Fruit fly (Drosophila melanogaster) whole organism, embryonic: Measurements from ENCODE around the gene Sfp33A1.

ENCODE experiments used
- C15 ChIP-seq: fragments of 200-800 bp; sonication (Bioruptor generic); IDR thresholded peaks from 3 replicates; pipeline ENCODE4 v1.3.6; 2022; ENCODE audit warnings: missing biosample characterization, missing genetic modification characterization
- CG10267 ChIP-seq: fragments of 200-800 bp; sonication (Bioruptor generic); optimal IDR thresholded peaks from 2 replicates; lab custom pipeline; 2018; ENCODE audit warnings: missing biosample characterization, mild to moderate bottlenecking, missing genetic modification characterization, moderate library complexity
- CG11696 ChIP-seq: fragments of 200-800 bp; sonication (Bioruptor generic); IDR thresholded peaks from 2 replicates; pipeline ENCODE4 v1.3.6; 2022; ENCODE audit warnings: missing biosample characterization, missing genetic modification characterization
- CG14667 ChIP-seq: fragments of 200-800 bp; sonication (Bioruptor generic); IDR thresholded peaks from 2 replicates; pipeline ENCODE4 v1.3.6; 2022; ENCODE audit warnings: missing biosample characterization, missing genetic modification characterization
- CG14710 ChIP-seq: fragments of 200-800 bp; sonication (Bioruptor generic); optimal IDR thresholded peaks from 3 replicates; lab custom pipeline; 2019; ENCODE audit warnings: missing biosample characterization, mild to moderate bottlenecking, missing genetic modification characterization, moderate library complexity
- CG15011 ChIP-seq: fragments of 200-800 bp; sonication (Bioruptor generic); optimal IDR thresholded peaks from 3 replicates; lab custom pipeline; 2018; ENCODE audit warnings: missing biosample characterization, mild to moderate bottlenecking, missing genetic modification characterization
- CG1529 ChIP-seq: fragments of 200-800 bp; sonication (Bioruptor generic); optimal IDR thresholded peaks from 3 replicates; lab custom pipeline; 2018; ENCODE audit warnings: missing biosample characterization, missing genetic modification characterization
- CG30403 ChIP-seq: fragments of 200-800 bp; sonication (Bioruptor generic); optimal IDR thresholded peaks from 3 replicates; lab custom pipeline; 2016; ENCODE audit warnings: missing biosample characterization, missing genetic modification characterization
- CG31365 ChIP-seq: fragments of 200-800 bp; sonication (Bioruptor generic); optimal IDR thresholded peaks from 2 replicates; lab custom pipeline; 2018; ENCODE audit warnings: missing biosample characterization, mild to moderate bottlenecking, missing genetic modification characterization
- CG33213 ChIP-seq: fragments of 200-800 bp; sonication (Bioruptor generic); optimal IDR thresholded peaks from 3 replicates; lab custom pipeline; 2016; ENCODE audit warnings: missing biosample characterization, missing genetic modification characterization
- CG4404 ChIP-seq: fragments of 200-800 bp; sonication (Bioruptor generic); IDR thresholded peaks from 2 replicates; pipeline ENCODE4 v1.3.6; 2022; ENCODE audit warnings: missing biosample characterization, missing genetic modification characterization
- CG7556 ChIP-seq: fragments of 200-800 bp; sonication (Bioruptor generic); optimal IDR thresholded peaks from 2 replicates; lab custom pipeline; 2017; ENCODE audit warnings: missing biosample characterization, mild to moderate bottlenecking, missing genetic modification characterization
- CG7745 ChIP-seq: fragments of 200-800 bp; sonication (Bioruptor generic); optimal IDR thresholded peaks from 2 replicates; lab custom pipeline; 2018; ENCODE audit warnings: missing biosample characterization, mild to moderate bottlenecking, missing genetic modification characterization, moderate library complexity
- CG8089 ChIP-seq: fragments of 200-800 bp; sonication (Bioruptor generic); optimal IDR thresholded peaks from 3 replicates; lab custom pipeline; 2016; ENCODE audit warnings: missing biosample characterization, missing genetic modification characterization
- CG8281 ChIP-seq: fragments of 200-800 bp; sonication (Bioruptor generic); optimal IDR thresholded peaks from 2 replicates; lab custom pipeline; 2018; ENCODE audit warnings: missing biosample characterization, mild to moderate bottlenecking, missing genetic modification characterization, moderate library complexity
- CG9727 ChIP-seq: fragments of 200-800 bp; sonication (Bioruptor generic); optimal IDR thresholded peaks from 3 replicates; lab custom pipeline; 2017; ENCODE audit warnings: missing biosample characterization, mild to moderate bottlenecking, missing genetic modification characterization
- CG9932 ChIP-seq: fragments of 200-800 bp; sonication (Bioruptor generic); IDR thresholded peaks from 2 replicates; pipeline ENCODE4 v1.3.6; 2022; ENCODE audit warnings: missing biosample characterization, missing genetic modification characterization
- CHES-1-like ChIP-seq: fragments of 200-800 bp; sonication (Bioruptor generic); optimal IDR thresholded peaks from 2 replicates; lab custom pipeline; 2016; ENCODE audit warnings: missing biosample characterization, missing genetic modification characterization
- Camta ChIP-seq: fragments of 200-800 bp; sonication (Bioruptor generic); optimal IDR thresholded peaks from 2 replicates; lab custom pipeline; 2016; ENCODE audit warnings: missing biosample characterization, missing genetic modification characterization
- CoRest ChIP-seq: fragments of 200-800 bp; sonication (Bioruptor generic); optimal IDR thresholded peaks from 3 replicates; lab custom pipeline; 2018; ENCODE audit warnings: missing biosample characterization, mild to moderate bottlenecking, missing genetic modification characterization, moderate library complexity
- Doc2 ChIP-seq: fragments of 200-800 bp; sonication (Bioruptor generic); IDR thresholded peaks from 2 replicates; pipeline ENCODE4 v1.3.6; 2022; ENCODE audit warnings: missing biosample characterization, missing genetic modification characterization
- MBD-R2 ChIP-seq: fragments of 200-800 bp; sonication (Bioruptor generic); IDR thresholded peaks from 2 replicates; pipeline ENCODE4 v1.3.6; 2022; ENCODE audit warnings: missing biosample characterization, missing genetic modification characterization
- Mes4 ChIP-seq: fragments of 200-800 bp; sonication (Bioruptor generic); optimal IDR thresholded peaks from 2 replicates; lab custom pipeline; 2016; ENCODE audit warnings: missing biosample characterization, missing genetic modification characterization
- NC2β ChIP-seq: fragments of 200-800 bp; sonication (Bioruptor generic); optimal IDR thresholded peaks from 2 replicates; lab custom pipeline; 2016; ENCODE audit warnings: missing biosample characterization, missing genetic modification characterization
- Nf-YB ChIP-seq: fragments of 200-800 bp; sonication (Bioruptor generic); optimal IDR thresholded peaks from 3 replicates; lab custom pipeline; 2019; ENCODE audit warnings: missing biosample characterization, mild to moderate bottlenecking, missing genetic modification characterization, moderate library complexity
- Opbp ChIP-seq: fragments of 200-800 bp; sonication (Bioruptor generic); IDR thresholded peaks from 3 replicates; pipeline ENCODE4 v1.3.6; 2022; ENCODE audit warnings: missing biosample characterization, missing genetic modification characterization; ENCODE audit not compliant: partially characterized antibody
- bbx ChIP-seq: fragments of 200-800 bp; sonication (Bioruptor generic); IDR thresholded peaks from 2 replicates; pipeline ENCODE4 v1.3.6; 2022; ENCODE audit warnings: missing biosample characterization, missing genetic modification characterization; ENCODE audit not compliant: partially characterized antibody
- cato ChIP-seq: fragments of 200-800 bp; sonication (Bioruptor generic); optimal IDR thresholded peaks from 2 replicates; lab custom pipeline; 2016; ENCODE audit warnings: missing biosample characterization, missing genetic modification characterization, borderline replicate concordance
- disco-r ChIP-seq: fragments of 200-800 bp; sonication (Bioruptor generic); optimal IDR thresholded peaks from 2 replicates; lab custom pipeline; 2016; ENCODE audit warnings: missing biosample characterization, missing genetic modification characterization
- emc ChIP-seq: fragments of 200-800 bp; sonication (Bioruptor generic); optimal IDR thresholded peaks from 2 replicates; lab custom pipeline; 2016; ENCODE audit warnings: missing biosample characterization, missing genetic modification characterization
- gcm2 ChIP-seq: fragments of 200-800 bp; sonication (Bioruptor generic); optimal IDR thresholded peaks from 2 replicates; lab custom pipeline; 2016; ENCODE audit warnings: missing biosample characterization, missing genetic modification characterization
- ken ChIP-seq: fragments of 200-800 bp; sonication (Bioruptor generic); IDR thresholded peaks from 3 replicates; pipeline ENCODE4 v1.3.6; 2022; ENCODE audit warnings: missing biosample characterization, missing genetic modification characterization
- mam ChIP-seq: fragments of 200-800 bp; sonication (Bioruptor generic); optimal IDR thresholded peaks from 3 replicates; lab custom pipeline; 2016; ENCODE audit warnings: missing biosample characterization, missing genetic modification characterization
- nom ChIP-seq: fragments of 200-800 bp; sonication (Bioruptor generic); optimal IDR thresholded peaks from 2 replicates; lab custom pipeline; 2017; ENCODE audit warnings: missing biosample characterization, missing genetic modification characterization, mild to moderate bottlenecking, moderate library complexity, missing genetic modification reagents
- onecut ChIP-seq: fragments of 200-800 bp; sonication (Bioruptor generic); IDR thresholded peaks from 2 replicates; pipeline ENCODE4 v1.3.6; 2022; ENCODE audit warnings: missing biosample characterization, missing genetic modification characterization
- phol ChIP-seq: fragments of 200-800 bp; sonication (Bioruptor generic); optimal IDR thresholded peaks from 3 replicates; lab custom pipeline; 2018; ENCODE audit warnings: missing biosample characterization, mild to moderate bottlenecking, missing genetic modification characterization, moderate library complexity
- pros ChIP-seq: fragments of 200-800 bp; sonication (Bioruptor generic); optimal IDR thresholded peaks from 3 replicates; lab custom pipeline; 2019; ENCODE audit warnings: missing biosample characterization, mild to moderate bottlenecking, missing genetic modification characterization, moderate library complexity
- psq ChIP-seq: fragments of 200-800 bp; sonication (Bioruptor generic); optimal IDR thresholded peaks from 2 replicates; lab custom pipeline; 2017; ENCODE audit warnings: missing biosample characterization, missing genetic modification characterization
- ranshi ChIP-seq: fragments of 200-800 bp; sonication (Bioruptor generic); IDR thresholded peaks from 2 replicates; pipeline ENCODE4 v1.3.6; 2022; ENCODE audit warnings: missing biosample characterization, missing genetic modification characterization
- sna ChIP-seq: fragments of 200-800 bp; sonication (Bioruptor generic); IDR thresholded peaks from 2 replicates; pipeline ENCODE4 v1.3.6; 2022; ENCODE audit warnings: missing biosample characterization, missing genetic modification characterization; ENCODE audit not compliant: partially characterized antibody
- stwl ChIP-seq: fragments of 200-800 bp; sonication (Bioruptor generic); optimal IDR thresholded peaks from 3 replicates; lab custom pipeline; 2018; ENCODE audit warnings: missing biosample characterization, mild to moderate bottlenecking, missing genetic modification characterization, moderate library complexity
- tin ChIP-seq: fragments of 200-800 bp; sonication (Bioruptor generic); optimal IDR thresholded peaks from 3 replicates; lab custom pipeline; 2016; ENCODE audit warnings: missing biosample characterization, missing genetic modification characterization
- tx ChIP-seq: fragments of 200-800 bp; sonication (Bioruptor generic); optimal IDR thresholded peaks from 2 replicates; lab custom pipeline; 2016; ENCODE audit warnings: missing biosample characterization, missing genetic modification characterization

Gene Sfp33A1

dm6 chr2L:11789690-11790089 is 35.4 kb upstream of the Sfp33A1 start, which contains the start of gene CG14932:
CG14932 (plus strand) TSS chr2L:11789919.
- no peak for TF ChIP-seq ken (GFP tag; lab: Robert Waterston, UW)
- TF ChIP-seq NC2β (GFP tag; lab: Kevin White, UChicago) = no peak
- no peak for TF ChIP-seq CG8281
- TF ChIP-seq CG14667 (GFP tag; lab: Robert Waterston, UW) = no peak
- peak; percentile 24 for TF ChIP-seq CG10267
- TF ChIP-seq mam = no peak
- no peak for TF ChIP-seq Opbp
- no peak for TF ChIP-seq CG30403 (GFP tag; lab: Kevin White, UChicago)
- TF ChIP-seq stwl = peak; percentile 39
- no peak for TF ChIP-seq CG1529 (GFP tag; lab: Kevin White, UChicago)
- TF ChIP-seq tin (GFP tag; lab: Kevin White, UChicago) = no peak
- TF ChIP-seq MBD-R2 (GFP tag; lab: Robert Waterston, UW) = no peak
- TF ChIP-seq Camta (GFP tag; lab: Kevin White, UChicago) = no peak
- no peak for TF ChIP-seq sna (GFP tag; lab: Robert Waterston, UW)
- TF ChIP-seq CG14710 = peak; percentile 95
- no peak for TF ChIP-seq cato (GFP tag; lab: Kevin White, UChicago)
- no peak for TF ChIP-seq CG15011
- no peak for TF ChIP-seq disco-r (GFP tag; lab: Kevin White, UChicago)
- no peak for TF ChIP-seq Mes4 (GFP tag; lab: Kevin White, UChicago)
- TF ChIP-seq, all 482 proteins: peak for 3

- TF ChIP-seq C15 (GFP tag; lab: Robert Waterston, UW) = no peak
- TF ChIP-seq emc = no peak
- TF ChIP-seq nom = no peak
Observed at dm6 chr2L:11788034-11788433, 33.7 kb upstream of the Sfp33A1 start, which contains the start of gene CG14931. CG14931 (plus strand) TSS chr2L:11788334.

- TF ChIP-seq CG4404 (no peak), CG8089 (GFP tag; lab: Kevin White, UChicago) (no peak), CG7745 (tag; lab: Kevin White, UChicago) (no peak), gcm2 (no peak), phol (tag; lab: Kevin White, UChicago) (no peak), CG33213 (GFP tag; lab: Kevin White, UChicago) (no peak), Doc2 (GFP tag; lab: Robert Waterston, UW) (no peak), cato (GFP tag; lab: Kevin White, UChicago) (no peak), pros (GFP tag; lab: Kevin White, UChicago) (no peak), bbx (GFP tag; lab: Robert Waterston, UW) (no peak), CG9727 (GFP tag; lab: Kevin White, UChicago) (no peak), CG7556 (GFP tag; lab: Kevin White, UChicago) (no peak), CG9932 (GFP tag; lab: Robert Waterston, UW) (no peak), psq (GFP tag; lab: Kevin White, UChicago) (no peak), Nf-YB (GFP tag; lab: Kevin White, UChicago) (no peak), ranshi (GFP tag; lab: Robert Waterston, UW) (no peak)
Observed at dm6 chr2L:11753922-11754321, 380 bp downstream of the Sfp33A1 start, which contains the start of gene CG42471. CG42471 (minus strand) TSS chr2L:11754022.

- no peak for TF ChIP-seq tx (GFP tag; lab: Kevin White, UChicago)
- no peak for TF ChIP-seq CG8281
- TF ChIP-seq CG31365 (tag; lab: Kevin White, UChicago) = no peak
- TF ChIP-seq CG11696 (GFP tag; lab: Robert Waterston, UW) = no peak
- TF ChIP-seq onecut (GFP tag; lab: Robert Waterston, UW) = no peak
- TF ChIP-seq CHES-1-like (GFP tag; lab: Kevin White, UChicago) = no peak
- TF ChIP-seq CG14710 = no peak
- TF ChIP-seq CoRest = no peak
- no peak for TF ChIP-seq CG7556 (GFP tag; lab: Kevin White, UChicago)
- TF ChIP-seq, all 482 proteins: peak for 0
Observed at dm6 chr2L:11753455-11753854, 847 bp downstream of the Sfp33A1 start, which contains the start of gene CG42470. CG42470 (minus strand) TSS chr2L:11753555.
